Worm (Caenorhabditis elegans): ENCODE results near the gene R09A8.9.

Gene R09A8.9

DNA sequence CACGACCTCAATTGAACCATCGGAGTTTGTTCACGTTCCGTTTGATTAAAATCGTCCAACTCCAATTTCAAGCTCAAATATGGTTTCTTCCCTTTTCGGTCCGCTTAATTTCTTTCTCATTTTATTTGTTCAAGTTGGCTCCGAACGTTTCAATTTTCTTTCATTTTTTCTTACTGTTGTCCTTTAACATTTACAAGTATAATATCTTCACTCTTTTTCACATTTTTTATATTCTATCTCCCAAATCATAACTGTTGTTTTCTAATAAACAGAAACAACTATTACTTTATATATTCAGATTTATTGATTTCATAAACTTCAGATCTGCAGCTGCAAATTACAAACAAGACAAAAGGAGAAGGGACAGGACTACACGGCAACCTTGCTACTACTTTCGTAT, 20.2 kb upstream of the R09A8.9 start:
- TF ChIP-seq fkh-6 (tag; optimal IDR thresholded peaks at IDR 0.05): no peak

- TF ChIP-seq nfya-1 (tag; optimal IDR thresholded peaks at IDR 0.05) (no peak), hlh-6 (tag; optimal IDR thresholded peaks at IDR 0.05) (no peak), dmd-4 (tag; optimal IDR thresholded peaks at IDR 0.05; ENCODE audit: borderline replicate concordance) (no peak), unc-42 (tag; optimal IDR thresholded peaks at IDR 0.05) (no peak), pax-1 (tag; optimal IDR thresholded peaks at IDR 0.05) (no peak), hlh-15 (tag; optimal IDR thresholded peaks at IDR 0.05) (no peak), ceh-31 (tag; optimal IDR thresholded peaks at IDR 0.05) (no peak), hlh-8 (tag; optimal IDR thresholded peaks at IDR 0.05) (no peak)
Observed at ce11 chrX:12586352-12586751, 17.4 kb upstream of the R09A8.9 start, which contains the start of gene T24D5.2. TSS of gene T24D5.2 (minus strand) at chrX:12586452.

DNA sequence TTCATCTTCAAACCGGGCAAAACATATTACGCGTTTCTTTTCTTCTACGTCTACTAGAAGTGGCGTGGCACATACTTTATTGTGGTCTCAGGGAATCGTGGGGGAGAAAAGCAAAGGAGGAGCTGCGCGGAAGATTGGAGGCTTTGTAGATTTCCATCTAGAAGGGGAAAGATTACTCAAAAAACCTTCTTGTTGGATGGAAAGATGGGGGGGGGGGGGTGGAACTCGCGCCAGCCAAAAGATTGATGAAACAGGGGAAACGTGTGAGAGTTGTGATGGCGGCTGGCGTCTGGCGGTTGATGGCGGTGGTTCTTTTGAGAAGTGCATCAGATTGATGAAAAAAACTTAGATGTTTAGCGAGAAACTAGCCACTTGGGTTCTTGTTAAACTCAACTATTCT, 14.2 kb upstream of the R09A8.9 start:
- no peak for TF ChIP-seq hlh-6 (tag; optimal IDR thresholded peaks at IDR 0.05)
- TF ChIP-seq tbx-7 (tag; optimal IDR thresholded peaks at IDR 0.05): no peak
- no peak for TF ChIP-seq K09A11.1 (tag; optimal IDR thresholded peaks at IDR 0.05; ENCODE audit: insufficient read depth)
- no peak for TF ChIP-seq fax-1 (tag; optimal IDR thresholded peaks at IDR 0.05)

DNA sequence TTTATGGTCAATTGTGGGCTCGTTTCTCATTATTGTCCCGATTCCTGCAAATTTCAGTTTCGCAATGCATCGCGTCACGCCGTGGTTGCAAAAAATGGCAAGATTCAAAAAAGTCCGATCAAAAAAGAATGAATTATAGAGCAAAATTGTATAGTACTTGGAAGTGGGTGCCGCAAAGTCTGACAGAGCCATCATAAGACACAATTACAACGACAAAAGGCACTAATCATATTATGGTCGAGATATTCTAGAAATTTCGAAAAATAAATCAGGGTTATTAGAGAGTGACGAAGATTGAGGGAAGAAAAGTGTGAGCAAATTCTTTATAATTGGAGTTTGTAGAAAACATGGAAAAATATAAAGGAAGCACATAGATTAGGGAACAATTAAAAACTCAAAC, 8.5 kb upstream of the R09A8.9 start:
- TF ChIP-seq pat-9 (tag; optimal IDR thresholded peaks at IDR 0.05) (no peak), rnt-1 (tag; optimal IDR thresholded peaks at IDR 0.05) (no peak), ceh-48 (tag; optimal IDR thresholded peaks at IDR 0.05) (no peak), ceh-45 (GFP tag; IDR thresholded peaks at IDR 0.05) (no peak), ceh-22 (tag; optimal IDR thresholded peaks at IDR 0.05) (no peak), elt-4 (tag; optimal IDR thresholded peaks at IDR 0.05) (no peak), dve-1 (tag; optimal IDR thresholded peaks at IDR 0.05) (no peak), ets-4 (tag; optimal IDR thresholded peaks at IDR 0.05) (no peak), ceh-19 (GFP tag; optimal IDR thresholded peaks at IDR 0.05) (no peak), ztf-16 (tag; optimal IDR thresholded peaks at IDR 0.05) (no peak), ama-1 (optimal IDR thresholded peaks at IDR 0.05) (no peak), fax-1 (tag; optimal IDR thresholded peaks at IDR 0.05) (no peak)

ce11 chrX:12595954-12596353, 7.8 kb upstream of the R09A8.9 start:
- TF ChIP-seq elt-2 (tag; optimal IDR thresholded peaks at IDR 0.05) (peak; percentile 11), Y22D7AL.16 (tag; optimal IDR thresholded peaks at IDR 0.05) (no peak)

DNA sequence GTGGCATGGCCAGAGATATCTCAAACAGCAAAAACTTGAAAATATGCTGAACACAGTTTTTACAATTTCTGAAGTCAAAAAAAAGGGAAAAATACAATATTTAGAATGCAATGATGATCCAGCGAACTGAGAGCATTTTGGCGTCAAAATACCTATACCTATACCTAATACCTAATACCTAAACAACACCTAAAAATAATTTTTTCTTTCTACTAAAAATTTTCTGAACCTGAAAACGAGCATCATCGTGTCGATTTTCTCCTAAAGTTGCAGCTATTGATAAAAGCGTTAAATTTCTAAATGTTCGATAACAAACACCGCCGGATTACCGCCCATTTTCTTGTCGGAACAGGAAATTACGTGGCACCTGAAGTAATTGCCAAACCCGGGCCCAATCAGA, 6.9 kb upstream of the R09A8.9 start, which contains the start of gene T24D5.4:
T24D5.4 (plus strand) TSS at position 301 of the 400 bp plus-strand sequence.
- no peak for TF ChIP-seq hlh-8 (tag; optimal IDR thresholded peaks at IDR 0.05)
- TF ChIP-seq unc-3 (GFP tag; conservative IDR thresholded peaks at IDR 0.05): no peak
- no peak for TF ChIP-seq unc-3 (tag; optimal IDR thresholded peaks at IDR 0.05)
- no peak for TF ChIP-seq rnt-1 (tag; optimal IDR thresholded peaks at IDR 0.05)
- TF ChIP-seq ceh-2 (tag; optimal IDR thresholded peaks at IDR 0.05): no peak

ce11 chrX:12602611-12603010, 1.1 kb upstream of the R09A8.9 start:
- no peak for TF ChIP-seq sox-4 (tag; optimal IDR thresholded peaks at IDR 0.05)
- TF ChIP-seq ztf-16 (tag; optimal IDR thresholded peaks at IDR 0.05): no peak
- no peak for TF ChIP-seq gmeb-2 (tag; optimal IDR thresholded peaks at IDR 0.05)
- TF ChIP-seq unc-3 (GFP tag; conservative IDR thresholded peaks at IDR 0.05): no peak
- TF ChIP-seq unc-3 (tag; optimal IDR thresholded peaks at IDR 0.05): no peak
- no peak for TF ChIP-seq odd-2 (tag; optimal IDR thresholded peaks at IDR 0.05)
- TF ChIP-seq unc-55 (GFP tag; optimal IDR thresholded peaks at IDR 0.05): no peak
- no peak for TF ChIP-seq hlh-8 (tag; optimal IDR thresholded peaks at IDR 0.05)
- TF ChIP-seq zip-5 (tag; optimal IDR thresholded peaks at IDR 0.05): no peak
